Fruit fly (Drosophila melanogaster) whole organism, embryonic: ENCODE data around the gene CG17646.

ENCODE experiments used
- Atf3 ChIP-seq: fragments of 200-800 bp; sonication (Bioruptor generic); optimal IDR thresholded peaks from 3 replicates; lab custom pipeline; 2016; ENCODE audit warnings: missing biosample characterization, missing genetic modification characterization
- BEAF-32 ChIP-seq: fragments of 200-800 bp; sonication (Bioruptor generic); optimal IDR thresholded peaks from 3 replicates; lab custom pipeline; 2017; ENCODE audit warnings: missing biosample characterization, missing genetic modification characterization, mild to moderate bottlenecking, moderate library complexity, missing genetic modification reagents
- CG11247 ChIP-seq: fragments of 200-800 bp; sonication (Bioruptor generic); IDR thresholded peaks from 2 replicates; pipeline ENCODE4 v1.3.6; 2022; ENCODE audit warnings: missing biosample characterization, missing genetic modification characterization
- CG11695 ChIP-seq: fragments of 200-800 bp; sonication (Bioruptor generic); IDR thresholded peaks from 3 replicates; pipeline ENCODE4 v1.3.6; 2022; ENCODE audit warnings: missing biosample characterization, missing genetic modification characterization
- CG12155 ChIP-seq: fragments of 200-800 bp; sonication (Bioruptor generic); optimal IDR thresholded peaks from 3 replicates; lab custom pipeline; 2016; ENCODE audit warnings: missing biosample characterization, missing genetic modification characterization
- CG12299 ChIP-seq: fragments of 200-800 bp; sonication (Bioruptor generic); optimal IDR thresholded peaks from 2 replicates; lab custom pipeline; 2018; ENCODE audit warnings: missing biosample characterization, mild to moderate bottlenecking, missing genetic modification characterization
- CG12391 ChIP-seq: fragments of 200-800 bp; sonication (Bioruptor generic); optimal IDR thresholded peaks from 3 replicates; lab custom pipeline; 2018; ENCODE audit warnings: missing biosample characterization, mild to moderate bottlenecking, missing genetic modification characterization, moderate library complexity
- CG12942 ChIP-seq: fragments of 200-800 bp; sonication (Bioruptor generic); optimal IDR thresholded peaks from 3 replicates; lab custom pipeline; 2016; ENCODE audit warnings: missing biosample characterization, missing genetic modification characterization
- CG14014 ChIP-seq: fragments of 200-800 bp; sonication (Bioruptor generic); IDR thresholded peaks from 2 replicates; pipeline ENCODE4 v1.3.6; 2022; ENCODE audit warnings: missing biosample characterization, missing genetic modification characterization
- CG14965 ChIP-seq: fragments of 200-800 bp; sonication (Bioruptor generic); optimal IDR thresholded peaks from 2 replicates; lab custom pipeline; 2016; ENCODE audit warnings: missing biosample characterization, missing genetic modification characterization, borderline replicate concordance
- CG15479 ChIP-seq: fragments of 200-800 bp; sonication (Bioruptor generic); optimal IDR thresholded peaks from 3 replicates; lab custom pipeline; 2019; ENCODE audit warnings: missing biosample characterization, mild to moderate bottlenecking, missing genetic modification characterization, moderate library complexity
- CG16863 ChIP-seq: fragments of 200-800 bp; sonication (Bioruptor generic); optimal IDR thresholded peaks from 3 replicates; lab custom pipeline; 2016; ENCODE audit warnings: missing biosample characterization, missing genetic modification characterization
- CG1792 ChIP-seq: fragments of 200-800 bp; sonication (Bioruptor generic); optimal IDR thresholded peaks from 2 replicates; lab custom pipeline; 2016; ENCODE audit warnings: missing biosample characterization, missing genetic modification characterization
- CG2120 ChIP-seq: fragments of 200-800 bp; sonication (Bioruptor generic); optimal IDR thresholded peaks from 3 replicates; lab custom pipeline; 2016; ENCODE audit warnings: missing biosample characterization, missing genetic modification characterization
- CG2889 ChIP-seq: fragments of 200-800 bp; sonication (Bioruptor generic); IDR thresholded peaks from 3 replicates; pipeline ENCODE4 v1.3.6; 2022; ENCODE audit warnings: missing biosample characterization, missing genetic modification characterization
- CG31441 ChIP-seq: fragments of 200-800 bp; sonication (Bioruptor generic); IDR thresholded peaks from 2 replicates; pipeline ENCODE4 v1.3.6; 2022; ENCODE audit warnings: missing biosample characterization, missing genetic modification characterization
- CG34376 ChIP-seq: fragments of 200-800 bp; sonication (Bioruptor generic); optimal IDR thresholded peaks from 2 replicates; lab custom pipeline; 2018; ENCODE audit warnings: missing biosample characterization, mild to moderate bottlenecking, missing genetic modification characterization
- CG6683 ChIP-seq: fragments of 200-800 bp; sonication (Bioruptor generic); optimal IDR thresholded peaks from 2 replicates; lab custom pipeline; 2017; ENCODE audit warnings: missing biosample characterization, mild to moderate bottlenecking, missing genetic modification characterization, missing genetic modification reagents
- CG7786 ChIP-seq: fragments of 200-800 bp; sonication (Bioruptor generic); optimal IDR thresholded peaks from 2 replicates; lab custom pipeline; 2016; ENCODE audit warnings: missing biosample characterization, missing genetic modification characterization
- CG9797 ChIP-seq: fragments of 200-800 bp; sonication (Bioruptor generic); optimal IDR thresholded peaks from 3 replicates; lab custom pipeline; 2018; ENCODE audit warnings: missing biosample characterization, mild to moderate bottlenecking, missing genetic modification characterization
- CTCF ChIP-seq: fragments of 200-800 bp; sonication (Bioruptor generic); optimal IDR thresholded peaks from 2 replicates; lab custom pipeline; 2017; ENCODE audit warnings: missing biosample characterization, mild to moderate bottlenecking, missing genetic modification characterization, moderate library complexity
- Dek ChIP-seq: fragments of 200-800 bp; sonication (Bioruptor generic); optimal IDR thresholded peaks from 3 replicates; lab custom pipeline; 2019; ENCODE audit warnings: missing biosample characterization, mild to moderate bottlenecking, missing genetic modification characterization, moderate library complexity
- HLHmδ ChIP-seq: fragments of 200-800 bp; sonication (Bioruptor generic); optimal IDR thresholded peaks from 2 replicates; lab custom pipeline; 2018; ENCODE audit warnings: missing biosample characterization, mild to moderate bottlenecking, missing genetic modification characterization, moderate library complexity
- HmgZ ChIP-seq: fragments of 200-800 bp; sonication (Bioruptor generic); optimal IDR thresholded peaks from 2 replicates; lab custom pipeline; 2018; ENCODE audit warnings: missing biosample characterization, mild to moderate bottlenecking, missing genetic modification characterization
- Mad ChIP-seq: fragments of 200-800 bp; sonication (Bioruptor generic); optimal IDR thresholded peaks from 2 replicates; lab custom pipeline; 2016; ENCODE audit warnings: missing biosample characterization, missing genetic modification characterization
- Nf-YA ChIP-seq: fragments of 200-800 bp; sonication (Bioruptor generic); IDR thresholded peaks from 2 replicates; pipeline ENCODE4 v1.3.6; 2022; ENCODE audit warnings: missing biosample characterization, missing genetic modification characterization
- Sox100B ChIP-seq: fragments of 200-800 bp; sonication (Bioruptor generic); optimal IDR thresholded peaks from 3 replicates; lab custom pipeline; 2018; ENCODE audit warnings: missing biosample characterization, mild to moderate bottlenecking, missing genetic modification characterization
- Stat92E ChIP-seq, 3 experiments: fragments of >200 bp in 2 of 3; fragments of 200-800 bp in 1 of 3; sonication (Bioruptor generic) in 1 of 3; optimal IDR thresholded peaks; 2 replicates each; lab custom pipeline; 2017 to 2019; ENCODE audit warnings: missing biosample characterization in 3 of 3, missing genetic modification characterization in 3 of 3, mild to moderate bottlenecking in 1 of 3, moderate library complexity in 1 of 3
- Tbp ChIP-seq: fragments of >200 bp; optimal IDR thresholded peaks from 2 replicates; lab custom pipeline; 2018; ENCODE audit warnings: missing biosample characterization, missing genetic modification characterization
- Trl ChIP-seq, 3 experiments: fragments of >200 bp in 2 of 3; fragments of 200-800 bp in 1 of 3; sonication (Bioruptor generic) in 1 of 3; optimal IDR thresholded peaks; 2 replicates in 1 of 3; 3 replicates in 2 of 3; lab custom pipeline; 2016 to 2017; ENCODE audit warnings: missing biosample characterization in 1 of 3, missing genetic modification characterization in 1 of 3
- YL-1 ChIP-seq: fragments of 200-800 bp; sonication (Bioruptor generic); optimal IDR thresholded peaks from 3 replicates; lab custom pipeline; 2017; ENCODE audit warnings: missing biosample characterization, mild to moderate bottlenecking, missing genetic modification characterization
- amos ChIP-seq: fragments of 200-800 bp; sonication (Bioruptor generic); IDR thresholded peaks from 2 replicates; pipeline ENCODE4 v1.3.6; 2022; ENCODE audit warnings: missing biosample characterization, missing genetic modification characterization; ENCODE audit not compliant: partially characterized antibody
- az2 ChIP-seq: fragments of 200-800 bp; sonication (Bioruptor generic); optimal IDR thresholded peaks from 3 replicates; lab custom pipeline; 2016; ENCODE audit warnings: missing biosample characterization, missing genetic modification characterization
- bsh ChIP-seq, 2 experiments: fragments of 200-800 bp; sonication (Bioruptor generic); optimal IDR thresholded peaks; 2 replicates each; lab custom pipeline; 2017 to 2018; ENCODE audit warnings: mild to moderate bottlenecking in 2 of 2, missing biosample characterization in 2 of 2, missing genetic modification characterization in 2 of 2, moderate library complexity in 1 of 2
- caup ChIP-seq: fragments of 200-800 bp; sonication (Bioruptor generic); optimal IDR thresholded peaks from 3 replicates; lab custom pipeline; 2017; ENCODE audit warnings: missing biosample characterization, mild to moderate bottlenecking, missing genetic modification characterization, moderate library complexity; ENCODE audit not compliant: severe bottlenecking
- corto ChIP-seq: fragments of 200-800 bp; sonication (Bioruptor generic); optimal IDR thresholded peaks from 2 replicates; lab custom pipeline; 2016; ENCODE audit warnings: missing biosample characterization, mild to moderate bottlenecking, missing genetic modification characterization, moderate library complexity
- disco-r ChIP-seq: fragments of 200-800 bp; sonication (Bioruptor generic); optimal IDR thresholded peaks from 2 replicates; lab custom pipeline; 2016; ENCODE audit warnings: missing biosample characterization, missing genetic modification characterization
- dmrt11E ChIP-seq: fragments of 200-800 bp; sonication (Bioruptor generic); optimal IDR thresholded peaks from 3 replicates; lab custom pipeline; 2018; ENCODE audit warnings: missing biosample characterization, mild to moderate bottlenecking, missing genetic modification characterization, moderate library complexity
- ewg ChIP-seq: fragments of 200-800 bp; sonication (Bioruptor generic); optimal IDR thresholded peaks from 3 replicates; lab custom pipeline; 2017; ENCODE audit warnings: mild to moderate bottlenecking, missing biosample characterization, missing genetic modification reagents, missing genetic modification characterization
- exex ChIP-seq: fragments of 200-800 bp; sonication (Bioruptor generic); optimal IDR thresholded peaks from 4 replicates; lab custom pipeline; 2018; ENCODE audit warnings: missing biosample characterization, mild to moderate bottlenecking, missing genetic modification characterization, moderate library complexity
- fd3F ChIP-seq: fragments of 200-800 bp; sonication (Bioruptor generic); optimal IDR thresholded peaks from 2 replicates; lab custom pipeline; 2018; ENCODE audit warnings: missing biosample characterization, mild to moderate bottlenecking, missing genetic modification characterization, moderate library complexity
- fd64A ChIP-seq: fragments of 200-800 bp; sonication (Bioruptor generic); optimal IDR thresholded peaks from 3 replicates; lab custom pipeline; 2018; ENCODE audit warnings: missing biosample characterization, mild to moderate bottlenecking, missing genetic modification characterization
- gce ChIP-seq: fragments of 200-800 bp; sonication (Bioruptor generic); IDR thresholded peaks from 3 replicates; pipeline ENCODE4 v1.3.6; 2022; ENCODE audit warnings: missing biosample characterization, missing genetic modification characterization
- gcm2 ChIP-seq: fragments of 200-800 bp; sonication (Bioruptor generic); optimal IDR thresholded peaks from 2 replicates; lab custom pipeline; 2016; ENCODE audit warnings: missing biosample characterization, missing genetic modification characterization
- grn ChIP-seq: fragments of 200-800 bp; sonication (Bioruptor generic); optimal IDR thresholded peaks from 3 replicates; lab custom pipeline; 2017; ENCODE audit warnings: missing biosample characterization, missing genetic modification characterization
- ham ChIP-seq: fragments of 200-800 bp; sonication (Bioruptor generic); IDR thresholded peaks from 2 replicates; pipeline ENCODE4 v1.3.6; 2022; ENCODE audit warnings: missing biosample characterization, missing genetic modification characterization
- her ChIP-seq: fragments of 200-800 bp; sonication (Bioruptor generic); optimal IDR thresholded peaks from 2 replicates; lab custom pipeline; 2016; ENCODE audit warnings: missing biosample characterization, missing genetic modification characterization
- pita ChIP-seq: fragments of 200-800 bp; sonication (Bioruptor generic); optimal IDR thresholded peaks from 2 replicates; lab custom pipeline; 2017; ENCODE audit warnings: missing biosample characterization, mild to moderate bottlenecking, missing genetic modification characterization
- sim ChIP-seq: fragments of 200-800 bp; sonication (Bioruptor generic); IDR thresholded peaks from 2 replicates; pipeline ENCODE4 v1.3.6; 2022; ENCODE audit warnings: missing biosample characterization, missing genetic modification characterization

CG17646 gene

dm6 chr2L:1723135-1723936 is 9.0 kb upstream of the CG17646 start (continued):
- TF ChIP-seq grn (GFP tag; lab: Kevin White, UChicago), result peak; percentile 43
- TF ChIP-seq Atf3 (GFP tag; lab: Kevin White, UChicago), result no peak
- no peak for TF ChIP-seq CG34376 (GFP tag; lab: Kevin White, UChicago)
- no peak for TF ChIP-seq HmgZ (tag; lab: Kevin White, UChicago)
- TF ChIP-seq dmrt11E, result no peak
- TF ChIP-seq CG14014 (GFP tag; lab: Robert Waterston, UW), result peak; percentile 19; the same call in 1 of the 2 replicates
- TF ChIP-seq CG15479, result no peak
- TF ChIP-seq CG2889 (GFP tag; lab: Robert Waterston, UW), result no peak
- no peak for TF ChIP-seq pita (GFP tag; lab: Kevin White, UChicago)
- no peak for TF ChIP-seq gcm2 (GFP tag; lab: Kevin White, UChicago)
- TF ChIP-seq CG12155 (GFP tag; lab: Kevin White, UChicago), result no peak
- no peak for TF ChIP-seq CG11695 (GFP tag; lab: Robert Waterston, UW)
- TF ChIP-seq YL-1 (GFP tag; lab: Kevin White, UChicago), result no peak
- no peak for TF ChIP-seq CG1792
- TF ChIP-seq amos (GFP tag; lab: Robert Waterston, UW), result no peak
- TF ChIP-seq CG6683 (GFP tag; lab: Kevin White, UChicago), result no peak
- peak; percentile 28 for TF ChIP-seq Sox100B (GFP tag; lab: Kevin White, UChicago)
- TF ChIP-seq Dek, result no peak
- TF ChIP-seq CG16863 (GFP tag; lab: Kevin White, UChicago), result no peak
- TF ChIP-seq bsh (GFP tag; optimal IDR thresholded peaks at IDR 0.05; lab: Kevin White, UChicago), result peak in 1 of 2 experiments; percentile 52
- no peak for TF ChIP-seq CTCF (GFP tag; lab: Kevin White, UChicago)
- TF ChIP-seq disco-r (GFP tag; lab: Kevin White, UChicago), result no peak
- no peak for TF ChIP-seq CG12942 (GFP tag; lab: Kevin White, UChicago)
- TF ChIP-seq sim (GFP tag; lab: Robert Waterston, UW), result no peak
- TF ChIP-seq az2, result no peak
- TF ChIP-seq ham (GFP tag; lab: Robert Waterston, UW), result no peak
- TF ChIP-seq gce, result no peak
- TF ChIP-seq Trl (optimal IDR thresholded peaks at IDR 0.05; lab: Kevin White, UChicago), result no peak
- no peak for TF ChIP-seq Trl (GFP tag; optimal IDR thresholded peaks at IDR 0.05; lab: Kevin White, UChicago)
- TF ChIP-seq CG7786 (GFP tag; lab: Kevin White, UChicago), result no peak
- TF ChIP-seq CG12391, result peak; percentile 18
- TF ChIP-seq CG31441 (GFP tag; lab: Robert Waterston, UW), result no peak; the same call in 1 of the 2 replicates
- TF ChIP-seq her (GFP tag; lab: Kevin White, UChicago), result no peak
- no peak for TF ChIP-seq fd3F (GFP tag; lab: Kevin White, UChicago)
- peak; percentile 9 for TF ChIP-seq HLHmδ
- TF ChIP-seq caup (GFP tag; lab: Kevin White, UChicago), result no peak
- no peak for TF ChIP-seq ewg (GFP tag; lab: Kevin White, UChicago)
- TF ChIP-seq Nf-YA (GFP tag; lab: Robert Waterston, UW), result no peak
- TF ChIP-seq exex, result peak; percentile 69
- no peak for TF ChIP-seq Tbp (GFP tag; lab: Kevin White, UChicago)
- TF ChIP-seq CG12299 (tag; lab: Kevin White, UChicago), result no peak
- TF ChIP-seq CG14965 (GFP tag; lab: Kevin White, UChicago), result no peak
- TF ChIP-seq CG11247 (GFP tag; lab: Robert Waterston, UW), result no peak
- no peak for TF ChIP-seq Mad (GFP tag; lab: Kevin White, UChicago)
- TF ChIP-seq BEAF-32 (GFP tag; lab: Kevin White, UChicago), result no peak
- no peak for TF ChIP-seq CG9797
- peak; percentile 20 for TF ChIP-seq CG2120
- peak in 1 of 3 experiments; percentile 11 for TF ChIP-seq Stat92E (GFP tag; optimal IDR thresholded peaks at IDR 0.05; lab: Kevin White, UChicago)
- TF ChIP-seq fd64A (GFP tag; lab: Kevin White, UChicago), result no peak
- no peak for TF ChIP-seq corto (GFP tag; lab: Kevin White, UChicago)
